4 worm cellular contexts compared by ENCODE assay signal in the genomic region with DNA sequence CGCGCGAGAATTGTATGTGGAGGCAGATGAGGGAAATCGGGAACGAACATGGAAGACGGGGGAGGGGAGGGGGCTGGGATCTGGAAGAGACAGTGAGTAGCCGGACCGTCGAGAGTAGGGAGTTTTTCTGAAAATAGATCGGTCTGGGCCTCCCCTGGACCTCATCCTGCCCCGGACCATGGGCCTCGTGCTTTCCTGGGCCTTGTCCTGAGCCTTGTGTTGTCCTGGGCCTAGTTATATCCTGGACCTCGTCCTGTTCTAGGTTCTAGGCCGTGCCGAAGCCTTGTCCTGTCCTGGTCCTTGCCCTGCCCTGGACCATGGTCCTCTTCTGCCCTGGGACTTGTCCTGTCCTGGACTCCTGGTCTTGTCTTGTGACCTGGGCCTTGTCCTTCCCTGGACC.
A peak's percentile ranks its signal among the peaks of the same experiment; 100 is the strongest.
TF ChIP-seq lines count a peak whose summit lies in the region.

No protein-coding gene starts in this region.

TF ChIP-seq in whole organism, L4 larva, 104 proteins besides CTCF, POLR2A, EP300 and RAD21:
- TF ChIP-seq set-16 (GFP tag; IDR thresholded peaks at IDR 0.05; lab: Robert Waterston, UW) (peak; percentile 77), aly-2 (tag; optimal IDR thresholded peaks at IDR 0.05; lab: Kevin White, UChicago) (no peak)

TF ChIP-seq in whole organism, early embryonic, 17 proteins besides CTCF, POLR2A, EP300 and RAD21:
- TF ChIP-seq tbx-37 (GFP tag; conservative IDR thresholded peaks at IDR 0.05; lab: Robert Waterston, UW) (no peak), ceh-36 (tag; optimal IDR thresholded peaks at IDR 0.05; lab: Kevin White, UChicago) (no peak), tbx-11 (GFP tag; IDR thresholded peaks at IDR 0.05; lab: Robert Waterston, UW) (0 out of 2 replicates have a peak, but pooled peaks have one; percentile 21)
TF ChIP-seq in whole organism, early embryonic: peak in this region for 1.

TF ChIP-seq in whole organism, mixed stage, embryonic, 35 proteins besides CTCF, POLR2A, EP300 and RAD21:
- no peak for TF ChIP-seq unc-39 (tag; optimal IDR thresholded peaks at IDR 0.05; lab: Kevin White, UChicago)
- TF ChIP-seq ceh-43 (GFP tag; optimal IDR thresholded peaks at IDR 0.05; lab: Kevin White, UChicago): no peak
- TF ChIP-seq zip-8 (tag; optimal IDR thresholded peaks at IDR 0.05; lab: Kevin White, UChicago): no peak
- peak; percentile 33 for TF ChIP-seq ceh-83 (GFP tag; optimal IDR thresholded peaks at IDR 0.05; lab: Kevin White, UChicago)
- TF ChIP-seq snpc-4 (tag; optimal IDR thresholded peaks at IDR 0.05; lab: Kevin White, UChicago): no peak
- no peak for TF ChIP-seq pha-4 (tag; optimal IDR thresholded peaks at IDR 0.05; lab: Kevin White, UChicago)
- TF ChIP-seq nhr-76 (tag; optimal IDR thresholded peaks at IDR 0.05; lab: Kevin White, UChicago): no peak

TF ChIP-seq in whole organism, young adult, 124 proteins besides CTCF, POLR2A, EP300 and RAD21:
- TF ChIP-seq K11D2.4 (GFP tag; IDR thresholded peaks at IDR 0.05; lab: Robert Waterston, UW) (no peak), aptf-3 (GFP tag; IDR thresholded peaks at IDR 0.05; lab: Robert Waterston, UW) (0 out of 2 replicates have a peak, but pooled peaks have one; percentile 46), ztf-6 (GFP tag; IDR thresholded peaks at IDR 0.05; lab: Robert Waterston, UW) (no peak), tbp1 (GFP tag; optimal IDR thresholded peaks at IDR 0.05; lab: Kevin White, UChicago) (no peak), zfh-2 (GFP tag; conservative IDR thresholded peaks at IDR 0.05; lab: Robert Waterston, UW) (peak; percentile 58), egrh-3 (GFP tag; IDR thresholded peaks at IDR 0.05; lab: Robert Waterston, UW) (peak; percentile 43; the same call in 1 of the 2 replicates)
